Fruit fly (Drosophila melanogaster): Measurements from ENCODE around the gene CG33630.

Gene CG33630

DNA sequence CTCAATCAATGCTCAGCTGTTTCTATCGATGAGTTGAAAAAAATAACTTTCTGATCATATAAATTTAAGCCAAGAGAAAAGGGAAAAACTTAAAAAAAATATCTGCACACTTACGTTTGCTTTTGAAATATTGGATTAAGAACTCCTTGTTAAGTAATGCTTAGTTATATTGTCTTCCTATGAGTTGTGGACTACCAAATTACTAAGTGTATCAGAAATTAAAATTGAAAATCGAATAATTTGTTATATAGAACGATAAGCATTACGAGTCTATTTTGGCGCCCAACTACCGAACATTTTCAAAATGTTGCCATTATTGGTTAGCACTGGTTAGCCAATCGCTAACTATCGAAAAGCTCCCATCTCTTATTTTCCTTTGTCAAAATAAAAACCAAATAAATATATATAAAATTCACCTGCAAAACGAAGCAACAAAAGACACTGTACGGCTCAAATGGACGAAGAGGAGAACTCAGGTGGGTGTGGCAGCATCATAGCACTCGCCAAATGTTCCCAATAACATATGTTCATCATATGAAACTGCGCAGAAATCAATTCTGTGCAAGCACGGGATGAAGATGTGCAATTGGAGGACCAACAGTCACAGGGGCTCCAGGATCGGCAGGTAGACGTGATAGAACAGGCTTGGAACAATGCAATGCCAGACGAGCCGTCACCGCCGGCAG lies 13.4 kb upstream of the CG33630 start, which contains the start of gene ohgt (continued):
- TF ChIP-seq crol (GFP tag; IDR thresholded peaks at IDR 0.05): peak; percentile 37; the same call in 1 of the 2 replicates
- TF ChIP-seq pho (GFP tag; optimal IDR thresholded peaks at IDR 0.05): peak; percentile 14
- no peak for TF ChIP-seq CG8281 (tag; optimal IDR thresholded peaks at IDR 0.05)
- no peak for TF ChIP-seq HmgZ (tag; optimal IDR thresholded peaks at IDR 0.05)
- TF ChIP-seq Rfx (GFP tag; IDR thresholded peaks at IDR 0.05): 0 out of 2 replicates have a peak, but pooled peaks have one; percentile 18
- peak; percentile 38 for TF ChIP-seq Vsx1 (GFP tag; optimal IDR thresholded peaks at IDR 0.05)
- peak; percentile 27 for TF ChIP-seq CG18476 (GFP tag; optimal IDR thresholded peaks at IDR 0.05)
- peak; percentile 40 for TF ChIP-seq pzg (GFP tag; optimal IDR thresholded peaks at IDR 0.05)
- TF ChIP-seq CTCF (GFP tag; optimal IDR thresholded peaks at IDR 0.05): peak; percentile 23
- TF ChIP-seq D19A (tag; optimal IDR thresholded peaks at IDR 0.05): peak; percentile 3
- TF ChIP-seq CG7963 (GFP tag; IDR thresholded peaks at IDR 0.05; ENCODE audit: partially characterized antibody): no peak
- no peak for TF ChIP-seq Stat92E (GFP tag; optimal IDR thresholded peaks at IDR 0.05)
- no peak for TF ChIP-seq sd (tag; optimal IDR thresholded peaks at IDR 0.05)
- TF ChIP-seq CG12071 (GFP tag; optimal IDR thresholded peaks at IDR 0.05): no peak
- TF ChIP-seq tin (GFP tag; optimal IDR thresholded peaks at IDR 0.05): peak; percentile 14
- TF ChIP-seq CG16813 (GFP tag; IDR thresholded peaks at IDR 0.05; ENCODE audit: partially characterized antibody): peak; percentile 49; the same call in 1 of the 3 replicates
- no peak for TF ChIP-seq Dip2 (GFP tag; IDR thresholded peaks at IDR 0.05)
- TF ChIP-seq Opbp (GFP tag; IDR thresholded peaks at IDR 0.05; ENCODE audit: partially characterized antibody): peak; percentile 29; the same call in 1 of the 3 replicates
- TF ChIP-seq cas (GFP tag; IDR thresholded peaks at IDR 0.05): no peak
- peak; percentile 32 for TF ChIP-seq Mad (GFP tag; optimal IDR thresholded peaks at IDR 0.05)
- no peak for TF ChIP-seq grn (GFP tag; optimal IDR thresholded peaks at IDR 0.05)
- peak in 1 of 2 experiments; percentile 26 for TF ChIP-seq Pdp1 (GFP tag; optimal IDR thresholded peaks at IDR 0.05)
- TF ChIP-seq unc-4 (GFP tag; IDR thresholded peaks at IDR 0.05; ENCODE audit: partially characterized antibody): peak; percentile 44; the same call in 1 of the 2 replicates
- no peak for TF ChIP-seq dysf (GFP tag; IDR thresholded peaks at IDR 0.05)
- no peak for TF ChIP-seq CG12942 (GFP tag; optimal IDR thresholded peaks at IDR 0.05)
- no peak for TF ChIP-seq CG10543 (GFP tag; optimal IDR thresholded peaks at IDR 0.05)
- peak in 1 of 3 experiments; percentile 3 for TF ChIP-seq lola (GFP tag; optimal IDR thresholded peaks at IDR 0.05)
- peak; percentile 13 for TF ChIP-seq pum (GFP tag; optimal IDR thresholded peaks at IDR 0.05)
- peak; percentile 8 for TF ChIP-seq CG9727 (GFP tag; optimal IDR thresholded peaks at IDR 0.05)
- no peak for TF ChIP-seq otp (GFP tag; IDR thresholded peaks at IDR 0.05)
- peak; percentile 89 for TF ChIP-seq E2f2 (GFP tag; IDR thresholded peaks at IDR 0.05)
- no peak for TF ChIP-seq usp (GFP tag; optimal IDR thresholded peaks at IDR 0.05)
- TF ChIP-seq YL-1 (GFP tag; optimal IDR thresholded peaks at IDR 0.05): peak; percentile 36
- no peak for TF ChIP-seq knrl (GFP tag; IDR thresholded peaks at IDR 0.05; ENCODE audit: partially characterized antibody)
- no peak for TF ChIP-seq Hr51 (GFP tag; optimal IDR thresholded peaks at IDR 0.05)
- peak; percentile 8 for TF ChIP-seq nerfin-1 (tag; optimal IDR thresholded peaks at IDR 0.05)
- peak; percentile 23 for TF ChIP-seq CG8924 (tag; optimal IDR thresholded peaks at IDR 0.05)
- no peak for TF ChIP-seq CG6683 (GFP tag; optimal IDR thresholded peaks at IDR 0.05)
- TF ChIP-seq CHES-1-like (GFP tag; optimal IDR thresholded peaks at IDR 0.05): peak; percentile 5
- TF ChIP-seq CG13424 (tag; optimal IDR thresholded peaks at IDR 0.05): peak; percentile 35
- TF ChIP-seq sug (tag; optimal IDR thresholded peaks at IDR 0.05): peak; percentile 7
- peak; percentile 23 for TF ChIP-seq CG15269 (tag; optimal IDR thresholded peaks at IDR 0.05)
- TF ChIP-seq CG30403 (GFP tag; optimal IDR thresholded peaks at IDR 0.05): peak; percentile 33
- TF ChIP-seq zen (tag; optimal IDR thresholded peaks at IDR 0.05): peak; percentile 23
- TF ChIP-seq CG10565 (GFP tag; optimal IDR thresholded peaks at IDR 0.05): no peak
- no peak for TF ChIP-seq Fer2 (tag; optimal IDR thresholded peaks at IDR 0.05)
- peak; percentile 81 for TF ChIP-seq MESR4 (GFP tag; optimal IDR thresholded peaks at IDR 0.05)
- TF ChIP-seq Usf (GFP tag; optimal IDR thresholded peaks at IDR 0.05): no peak

All from whole organism, embryonic.